Worm (Caenorhabditis elegans): ENCODE data around the gene tbce-1.

tbce-1 gene

DNA sequence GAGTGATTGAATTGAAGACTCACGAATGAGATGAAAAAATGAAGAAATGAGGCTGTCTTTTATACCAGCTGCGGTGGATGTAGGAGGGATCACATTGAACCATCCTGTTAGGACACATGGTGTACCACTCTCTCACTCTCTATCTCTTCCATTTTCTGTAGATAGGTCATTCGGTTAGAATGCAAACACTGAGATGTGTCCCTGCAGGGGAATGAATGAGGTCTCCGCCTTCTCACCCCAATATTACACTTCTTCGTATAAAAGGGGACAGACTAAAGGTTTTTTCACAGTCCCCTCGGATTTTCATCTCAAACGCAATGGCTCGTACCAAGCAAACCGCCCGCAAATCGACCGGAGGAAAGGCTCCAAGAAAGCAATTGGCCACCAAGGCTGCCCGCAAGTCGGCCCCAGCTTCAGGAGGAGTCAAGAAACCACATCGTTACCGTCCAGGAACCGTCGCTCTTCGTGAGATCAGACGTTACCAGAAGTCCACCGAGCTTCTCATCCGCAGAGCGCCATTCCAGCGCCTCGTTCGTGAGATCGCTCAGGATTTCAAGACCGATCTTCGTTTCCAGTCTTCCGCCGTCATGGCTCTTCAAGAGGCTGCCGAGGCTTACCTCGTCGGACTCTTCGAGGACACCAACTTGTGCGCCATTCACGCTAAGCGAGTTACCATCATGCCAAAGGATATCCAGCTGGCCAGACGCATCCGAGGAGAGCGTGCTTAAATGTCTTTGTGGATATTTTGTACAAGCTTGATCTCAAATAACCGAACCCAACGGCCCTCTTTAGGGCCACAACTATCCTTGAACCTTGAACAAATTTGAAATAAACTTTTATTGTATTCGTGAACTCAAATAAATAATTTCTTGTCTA is 39.7 kb downstream of the tbce-1 start, which contains the start of gene his-32:
Gene his-32, plus strand, starts transcription at position 318 of the 876 bp plus-strand sequence.
- TF ChIP-seq skn-1 (tag; optimal IDR thresholded peaks at IDR 0.05), result no peak
- no peak for TF ChIP-seq ceh-9 (tag; optimal IDR thresholded peaks at IDR 0.05)
- no peak for TF ChIP-seq nhr-76 (tag; optimal IDR thresholded peaks at IDR 0.05)
- TF ChIP-seq nhr-28 (tag; optimal IDR thresholded peaks at IDR 0.05), result no peak
- no peak for TF ChIP-seq unc-39 (tag; optimal IDR thresholded peaks at IDR 0.05)
- TF ChIP-seq unc-62 (GFP tag; optimal IDR thresholded peaks at IDR 0.05), result no peak
- no peak for TF ChIP-seq fos-1 (tag; optimal IDR thresholded peaks at IDR 0.05)
- TF ChIP-seq egl-5 (tag; optimal IDR thresholded peaks at IDR 0.05), result no peak
- no peak for TF ChIP-seq nfya-1 (tag; optimal IDR thresholded peaks at IDR 0.05; ENCODE audit: insufficient read depth)
- no peak for TF ChIP-seq tbx-2 (tag; optimal IDR thresholded peaks at IDR 0.05)
- TF ChIP-seq nhr-23 (tag; optimal IDR thresholded peaks at IDR 0.05), result peak; percentile 88
- TF ChIP-seq elt-3 (tag; optimal IDR thresholded peaks at IDR 0.05), result no peak
- TF ChIP-seq daf-12 (tag; optimal IDR thresholded peaks at IDR 0.05), result no peak
- no peak for TF ChIP-seq ztf-4 (tag; optimal IDR thresholded peaks at IDR 0.05)
- no peak for TF ChIP-seq lin-39 (tag; optimal IDR thresholded peaks at IDR 0.05)
- TF ChIP-seq R02D3.7 (tag; optimal IDR thresholded peaks at IDR 0.05), result no peak
- TF ChIP-seq lsy-12 (tag; optimal IDR thresholded peaks at IDR 0.05), result peak; percentile 43
- TF ChIP-seq pha-4 (tag; optimal IDR thresholded peaks at IDR 0.05), result peak; percentile 42
- peak; percentile 26 for TF ChIP-seq nhr-43 (tag; optimal IDR thresholded peaks at IDR 0.05; ENCODE audit: poor library complexity, severe bottlenecking)
- TF ChIP-seq nhr-237 (tag; optimal IDR thresholded peaks at IDR 0.05), result no peak
- TF ChIP-seq snpc-4 (tag; optimal IDR thresholded peaks at IDR 0.05), result no peak
- TF ChIP-seq nhr-67 (tag; optimal IDR thresholded peaks at IDR 0.05), result no peak
- TF ChIP-seq egl-27 (tag; optimal IDR thresholded peaks at IDR 0.05), result no peak
- no peak for TF ChIP-seq jun-1 (tag; optimal IDR thresholded peaks at IDR 0.05)
- no peak for TF ChIP-seq mml-1 (tag; optimal IDR thresholded peaks at IDR 0.05)
- no peak for TF ChIP-seq ama-1 (optimal IDR thresholded peaks at IDR 0.05)
- TF ChIP-seq nhr-25 (tag; optimal IDR thresholded peaks at IDR 0.05), result peak; percentile 94
- no peak for TF ChIP-seq nhr-77 (tag; optimal IDR thresholded peaks at IDR 0.05)
- TF ChIP-seq ZK546.5 (tag; optimal IDR thresholded peaks at IDR 0.05), result no peak
- peak; percentile 48 for TF ChIP-seq elt-1 (tag; optimal IDR thresholded peaks at IDR 0.05)
- TF ChIP-seq ceh-28 (tag; optimal IDR thresholded peaks at IDR 0.05), result no peak
- no peak for TF ChIP-seq fkh-10 (GFP tag; optimal IDR thresholded peaks at IDR 0.05)
- TF ChIP-seq sea-2 (GFP tag; optimal IDR thresholded peaks at IDR 0.05), result no peak
- no peak for TF ChIP-seq ceh-16 (tag; optimal IDR thresholded peaks at IDR 0.05)
- no peak for TF ChIP-seq elt-2 (tag; optimal IDR thresholded peaks at IDR 0.05)
- TF ChIP-seq hmg-11 (tag; optimal IDR thresholded peaks at IDR 0.05), result no peak
- TF ChIP-seq nhr-11 (tag; optimal IDR thresholded peaks at IDR 0.05), result no peak
- no peak for TF ChIP-seq zag-1 (tag; optimal IDR thresholded peaks at IDR 0.05)
- TF ChIP-seq pqm-1 (tag; optimal IDR thresholded peaks at IDR 0.05), result no peak
- TF ChIP-seq ceh-82 (tag; optimal IDR thresholded peaks at IDR 0.05), result no peak
- TF ChIP-seq nhr-12 (tag; optimal IDR thresholded peaks at IDR 0.05), result no peak
- no peak for TF ChIP-seq fkh-2 (tag; optimal IDR thresholded peaks at IDR 0.05)
- TF ChIP-seq lin-15B (tag; optimal IDR thresholded peaks at IDR 0.05), result peak; percentile 15
- no peak for TF ChIP-seq eor-1 (tag; optimal IDR thresholded peaks at IDR 0.05)
- TF ChIP-seq aly-2 (tag; optimal IDR thresholded peaks at IDR 0.05), result no peak
- TF ChIP-seq mdl-1 (tag; optimal IDR thresholded peaks at IDR 0.05), result no peak
- no peak for TF ChIP-seq ztf-11 (tag; optimal IDR thresholded peaks at IDR 0.05)
